Worm (Caenorhabditis elegans): Measurements from ENCODE around the gene K09C6.8.
A peak's percentile ranks its signal among the peaks of the same experiment; 100 is the strongest.

ce11 chrV:801555-802060 lies 41.4 kb downstream of the K09C6.8 start:
- no peak for TF ChIP-seq nhr-77 (tag; optimal IDR thresholded peaks at IDR 0.05)
- no peak for TF ChIP-seq lin-39 (tag; optimal IDR thresholded peaks at IDR 0.05)
- TF ChIP-seq D1046.2 (GFP tag; IDR thresholded peaks at IDR 0.05): no peak
- TF ChIP-seq F10B5.3 (tag; optimal IDR thresholded peaks at IDR 0.05): no peak
- peak; percentile 94 for TF ChIP-seq aha-1 (tag)

All from whole organism, L4 larva.